Worm (Caenorhabditis elegans) whole organism, L1 larva: ENCODE measurements around the gene srp-2.

Experiments used
- C16A3.4 ChIP-seq: fragments of 150-350 bp; optimal IDR thresholded peaks from 2 replicates; lab custom pipeline; 2014; ENCODE audit warnings: missing biosample characterization, missing genetic modification characterization
- F16B12.6 ChIP-seq: fragments of 150-350 bp; optimal IDR thresholded peaks from 2 replicates; lab custom pipeline; 2014; ENCODE audit warnings: missing biosample characterization, missing genetic modification characterization
- aha-1 ChIP-seq: fragments of 150-350 bp; optimal IDR thresholded peaks from 2 replicates; lab custom pipeline; 2014; ENCODE audit warnings: missing biosample characterization, missing genetic modification characterization
- alr-1 ChIP-seq: fragments of 200-800 bp; sonication (Bioruptor generic); optimal IDR thresholded peaks from 2 replicates; lab custom pipeline; 2018; ENCODE audit warnings: borderline replicate concordance, mild to moderate bottlenecking, missing genetic modification characterization, missing compliant biosample characterization
- aly-2 ChIP-seq: fragments of 150-350 bp; optimal IDR thresholded peaks from 2 replicates; lab custom pipeline; 2014; ENCODE audit warnings: missing biosample characterization, missing genetic modification characterization
- ama-1 ChIP-seq: fragments of 150-350 bp; optimal IDR thresholded peaks from 2 replicates; lab custom pipeline; 2014
- blmp-1 ChIP-seq: fragments of 150-350 bp; optimal IDR thresholded peaks from 2 replicates; lab custom pipeline; 2014; ENCODE audit warnings: missing biosample characterization, missing genetic modification characterization
- ceh-82 ChIP-seq, 3 experiments: fragments of 150-350 bp in 1 of 3; sonication (generic microtip) in 2 of 3; optimal IDR thresholded peaks; 2 replicates each; lab custom pipeline; 2014 to 2017; ENCODE audit warnings: missing biosample characterization in 3 of 3, missing genetic modification characterization in 3 of 3
- ceh-90 ChIP-seq: sonication (generic microtip); optimal IDR thresholded peaks from 2 replicates; lab custom pipeline; 2016; ENCODE audit warnings: missing genetic modification characterization, missing compliant biosample characterization
- dsc-1 ChIP-seq: sonication (generic microtip); optimal IDR thresholded peaks from 2 replicates; lab custom pipeline; 2016; ENCODE audit warnings: mild to moderate bottlenecking, missing genetic modification characterization, missing compliant biosample characterization
- efl-1 ChIP-seq, 4 experiments: fragments of 150-350 bp; optimal IDR thresholded peaks in 3 of 4; peaks in 1 of 4; 1 replicate in 1 of 4; 2 replicates in 3 of 4; lab custom pipeline; 2014; ENCODE audit warnings: missing biosample characterization in 2 of 4, missing genetic modification characterization in 2 of 4, missing genetic modification reagents in 2 of 4
- efl-3 ChIP-seq: fragments of 200-800 bp; sonication (Bioruptor generic); optimal IDR thresholded peaks from 2 replicates; lab custom pipeline; 2018; ENCODE audit warnings: mild to moderate bottlenecking, missing genetic modification characterization, missing compliant biosample characterization
- egl-13 ChIP-seq: sonication (generic microtip); optimal IDR thresholded peaks from 2 replicates; lab custom pipeline; 2016; ENCODE audit warnings: missing genotype, missing genetic modification reagents, missing genetic modification characterization, missing compliant biosample characterization
- elt-2 ChIP-seq: sonication (generic microtip); optimal IDR thresholded peaks from 2 replicates; lab custom pipeline; 2016; ENCODE audit warnings: missing genetic modification characterization, mild to moderate bottlenecking, inconsistent platforms, missing compliant biosample characterization, missing genetic modification reagents
- elt-3 ChIP-seq, 6 experiments: fragments of 150-350 bp in 1 of 6; sonication (generic microtip); optimal IDR thresholded peaks; 2 replicates each; lab custom pipeline; 2017 to 2018; ENCODE audit warnings: missing biosample characterization in 6 of 6, missing genetic modification characterization in 6 of 6, inconsistent platforms in 1 of 6
- ets-5 ChIP-seq: fragments of 200-800 bp; sonication (Bioruptor generic); IDR thresholded peaks from 2 replicates; pipeline ENCODE4 v1.3.6; 2022; ENCODE audit warnings: missing genetic modification characterization, missing compliant biosample characterization
- fkh-10 ChIP-seq: sonication (generic microtip); optimal IDR thresholded peaks from 2 replicates; lab custom pipeline; 2017; ENCODE audit warnings: missing biosample characterization, missing genetic modification reagents, missing genetic modification characterization
- fkh-8 ChIP-seq: sonication (generic microtip); optimal IDR thresholded peaks from 2 replicates; lab custom pipeline; 2016; ENCODE audit warnings: mild to moderate bottlenecking, missing genetic modification characterization, missing compliant biosample characterization
- fos-1 ChIP-seq: fragments of 150-350 bp; optimal IDR thresholded peaks from 2 replicates; lab custom pipeline; 2014; ENCODE audit warnings: missing biosample characterization, missing genetic modification characterization
- grh-1 ChIP-seq: fragments of 200-800 bp; sonication (Bioruptor generic); IDR thresholded peaks from 2 replicates; pipeline ENCODE4 v1.3.6; 2022; ENCODE audit warnings: missing genetic modification reagents, missing genetic modification characterization, missing compliant biosample characterization
- hlh-4 ChIP-seq: sonication (generic microtip); optimal IDR thresholded peaks from 2 replicates; lab custom pipeline; 2016; ENCODE audit warnings: mild to moderate bottlenecking, missing genetic modification characterization, missing compliant biosample characterization
- irx-1 ChIP-seq: sonication (generic microtip); optimal IDR thresholded peaks from 2 replicates; lab custom pipeline; 2016; ENCODE audit warnings: missing genetic modification characterization, missing compliant biosample characterization
- isw-1 ChIP-seq: fragments of 200-800 bp; sonication (Bioruptor generic); IDR thresholded peaks from 2 replicates; pipeline ENCODE4 v1.3.6; 2022; ENCODE audit warnings: missing genetic modification characterization, missing compliant biosample characterization
- lin-13 ChIP-seq: fragments of 150-350 bp; optimal IDR thresholded peaks from 2 replicates; lab custom pipeline; 2014; ENCODE audit warnings: missing biosample characterization, missing genetic modification reagents, missing genetic modification characterization
- lin-14 ChIP-seq: fragments of 200-800 bp; sonication (Bioruptor generic); optimal IDR thresholded peaks from 2 replicates; lab custom pipeline; 2018; ENCODE audit warnings: mild to moderate bottlenecking, missing genetic modification characterization, moderate library complexity, missing compliant biosample characterization
- lin-15B ChIP-seq: fragments of 150-350 bp; sonication (generic microtip); optimal IDR thresholded peaks from 3 replicates; lab custom pipeline; 2014; ENCODE audit warnings: missing biosample characterization, missing genetic modification characterization
- lin-35 ChIP-seq, 2 experiments: fragments of 150-350 bp; optimal IDR thresholded peaks; 2 replicates each; lab custom pipeline; 2014; ENCODE audit warnings: missing biosample characterization in 2 of 2, missing genetic modification characterization in 2 of 2, missing genetic modification reagents in 2 of 2
- mab-9 ChIP-seq: fragments of 200-800 bp; sonication (Bioruptor generic); IDR thresholded peaks from 2 replicates; pipeline ENCODE4 v1.3.6; 2022; ENCODE audit warnings: missing genetic modification reagents, missing genetic modification characterization, missing compliant biosample characterization
- mef-2 ChIP-seq: fragments of 150-350 bp; optimal IDR thresholded peaks from 2 replicates; lab custom pipeline; 2014; ENCODE audit warnings: missing biosample characterization, missing genetic modification characterization
- mep-1 ChIP-seq: fragments of 150-350 bp; optimal IDR thresholded peaks from 2 replicates; lab custom pipeline; 2014; ENCODE audit warnings: missing biosample characterization, missing genetic modification characterization
- nhr-84 ChIP-seq: sonication (generic microtip); optimal IDR thresholded peaks from 2 replicates; lab custom pipeline; 2017; ENCODE audit warnings: missing biosample characterization, missing genetic modification characterization
- rnt-1 ChIP-seq: sonication (generic microtip); optimal IDR thresholded peaks from 2 replicates; lab custom pipeline; 2016; ENCODE audit warnings: mild to moderate bottlenecking, missing genetic modification characterization, moderate library complexity, missing compliant biosample characterization
- skn-1 ChIP-seq: fragments of 150-350 bp; optimal IDR thresholded peaks from 2 replicates; lab custom pipeline; 2014; ENCODE audit warnings: missing biosample characterization, missing genetic modification characterization
- snu-23 ChIP-seq: sonication (generic microtip); optimal IDR thresholded peaks from 2 replicates; lab custom pipeline; 2016; ENCODE audit warnings: missing genetic modification characterization, missing compliant biosample characterization
- sox-4 ChIP-seq: sonication (generic microtip); optimal IDR thresholded peaks from 2 replicates; lab custom pipeline; 2016; ENCODE audit warnings: missing genetic modification characterization, missing compliant biosample characterization
- sptf-1 ChIP-seq: fragments of 150-350 bp; optimal IDR thresholded peaks from 2 replicates; lab custom pipeline; 2014; ENCODE audit warnings: missing biosample characterization, missing genetic modification characterization
- tbx-2 ChIP-seq: sonication (generic microtip); optimal IDR thresholded peaks from 2 replicates; lab custom pipeline; 2016; ENCODE audit warnings: missing genetic modification characterization, missing compliant biosample characterization
- unc-62 ChIP-seq: fragments of 150-350 bp; optimal IDR thresholded peaks from 2 replicates; lab custom pipeline; 2014; ENCODE audit warnings: missing biosample characterization, missing genetic modification reagents, missing genetic modification characterization
- zip-4 ChIP-seq: fragments of 200-800 bp; sonication (Bioruptor generic); optimal IDR thresholded peaks from 2 replicates; lab custom pipeline; 2018; ENCODE audit warnings: mild to moderate bottlenecking, missing genetic modification characterization, moderate library complexity, missing compliant biosample characterization
- ztf-11 ChIP-seq, 2 experiments: sonication (generic microtip); optimal IDR thresholded peaks; 2 replicates each; lab custom pipeline; 2016 to 2017; ENCODE audit warnings: missing genetic modification characterization in 2 of 2, missing biosample characterization in 1 of 2, missing compliant biosample characterization in 1 of 2

Gene srp-2

DNA sequence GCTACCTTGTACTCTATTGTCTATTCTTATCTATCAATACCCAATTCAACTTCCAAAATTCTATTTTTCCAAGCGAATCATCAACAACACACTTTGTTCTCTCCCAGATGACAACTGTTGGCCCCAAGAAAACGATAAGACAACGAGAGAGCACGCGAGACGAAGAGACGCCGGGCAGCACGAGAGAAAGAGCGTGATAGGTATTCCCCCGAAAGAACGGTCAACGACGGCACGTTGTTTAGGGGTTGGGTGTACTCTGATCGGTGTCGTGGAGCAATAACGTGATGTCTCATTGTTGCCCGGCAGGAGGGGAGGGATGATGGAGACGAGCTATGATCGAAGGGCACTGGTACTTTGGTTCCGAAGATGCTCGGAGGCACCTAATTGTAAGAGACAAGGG, 31.1 kb upstream of the srp-2 start (continued):
- TF ChIP-seq ztf-11 (tag; optimal IDR thresholded peaks at IDR 0.05; lab: Kevin White, UChicago) (peak in 1 of 2 experiments; percentile 86), skn-1 (tag; lab: Kevin White, UChicago) (peak; percentile 79), fkh-8 (tag; lab: Kevin White, UChicago) (no peak), ceh-82 (tag; optimal IDR thresholded peaks at IDR 0.05; lab: Kevin White, UChicago) (peak; percentile 25 to 51 (median 41)), ets-5 (GFP tag; lab: Robert Waterston, UW) (no peak), sptf-1 (tag; lab: Kevin White, UChicago) (no peak), lin-15B (no peak), F16B12.6 (tag; lab: Kevin White, UChicago) (no peak), aha-1 (tag; lab: Kevin White, UChicago) (no peak), mab-9 (GFP tag; lab: Robert Waterston, UW) (peak; percentile 71), C16A3.4 (peak; percentile 86), egl-13 (peak; percentile 53), ceh-90 (tag; lab: Kevin White, UChicago) (no peak), mep-1 (tag; lab: Kevin White, UChicago) (peak; percentile 71), fkh-10 (GFP tag; lab: Kevin White, UChicago) (no peak), hlh-4 (tag; lab: Kevin White, UChicago) (no peak), tbx-2 (tag; lab: Kevin White, UChicago) (peak; percentile 96), lin-14 (GFP tag; lab: Kevin White, UChicago) (peak; percentile 100), lin-13 (peak; percentile 35), efl-3 (no peak), elt-2 (tag; lab: Kevin White, UChicago) (peak; percentile 99), sox-4 (peak; percentile 59), irx-1 (tag; lab: Kevin White, UChicago) (peak; percentile 77), fos-1 (tag; lab: Kevin White, UChicago) (peak; percentile 18), efl-1 (optimal IDR thresholded peaks at IDR 0.05; lab: Kevin White, UChicago) (peak; percentile 58 to 67), efl-1 (GFP tag; optimal IDR thresholded peaks at IDR 0.05 in 1 of 2; lab: Kevin White, UChicago) (peak; percentile 15 to 96), dsc-1 (peak; percentile 34), rnt-1 (tag; lab: Kevin White, UChicago) (peak; percentile 95), blmp-1 (tag; lab: Kevin White, UChicago) (peak; percentile 13), zip-4 (peak; percentile 52), ama-1 (lab: Kevin White, UChicago) (peak; percentile 72)

DNA sequence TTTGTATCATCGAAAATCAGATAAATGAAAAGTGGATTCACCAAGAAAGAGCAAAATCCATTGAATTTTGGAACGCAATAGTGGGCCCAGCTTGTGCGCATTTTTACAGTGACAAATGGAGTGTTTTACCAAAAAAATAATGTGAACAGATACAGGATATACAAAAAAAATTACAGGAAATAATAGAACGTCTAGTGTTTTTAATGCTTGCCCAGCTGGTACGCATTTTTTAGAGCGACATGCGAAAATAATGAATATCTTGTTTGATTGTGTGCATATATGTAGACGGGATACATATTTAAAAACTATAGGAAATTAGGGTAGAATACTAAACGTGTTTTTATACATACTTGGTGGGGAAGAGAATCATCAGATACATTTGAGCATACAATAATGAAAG, 26.3 kb upstream of the srp-2 start, which contains the start of gene srj-25:
TSS of gene srj-25 (minus strand) at position 101 of the 400 bp plus-strand sequence.
- TF ChIP-seq elt-2 (tag; lab: Kevin White, UChicago) (no peak), aly-2 (no peak), snu-23 (no peak), grh-1 (GFP tag; lab: Robert Waterston, UW) (no peak), isw-1 (GFP tag; lab: Robert Waterston, UW) (no peak)

ce11 chrV:738770-739169, 23.7 kb upstream of the srp-2 start, which contains the start of gene srj-24:
srj-24 (minus strand) TSS chrV:738870.
- TF ChIP-seq mab-9 (GFP tag; lab: Robert Waterston, UW) (no peak), alr-1 (tag; lab: Kevin White, UChicago) (no peak), elt-3 (tag; optimal IDR thresholded peaks at IDR 0.05; lab: Kevin White, UChicago) (no peak), lin-14 (GFP tag; lab: Kevin White, UChicago) (no peak), aha-1 (tag; lab: Kevin White, UChicago) (no peak)

ce11 chrV:741820-742219, 20.6 kb upstream of the srp-2 start, which contains the start of gene C05E4.7:
C05E4.7 (plus strand) TSS chrV:742120.
- TF ChIP-seq irx-1 (tag; lab: Kevin White, UChicago) (no peak), efl-1 (optimal IDR thresholded peaks at IDR 0.05; lab: Kevin White, UChicago) (no peak), efl-1 (GFP tag; optimal IDR thresholded peaks at IDR 0.05 in 1 of 2; lab: Kevin White, UChicago) (peak in 1 of 2 experiments; percentile 32), mef-2 (tag; lab: Kevin White, UChicago) (no peak), unc-62 (GFP tag; lab: Kevin White, UChicago) (no peak), lin-35 (GFP tag; optimal IDR thresholded peaks at IDR 0.05; lab: Kevin White, UChicago) (no peak), mep-1 (tag; lab: Kevin White, UChicago) (no peak), nhr-84 (tag; lab: Kevin White, UChicago) (no peak), sptf-1 (tag; lab: Kevin White, UChicago) (no peak)
